Worm (Caenorhabditis elegans) whole organism, L2 larva: ENCODE data around the gene F47D12.6.

Experiments
- R02D3.7 ChIP-seq: fragments of 150-350 bp; optimal IDR thresholded peaks from 2 replicates; lab custom pipeline; 2014; ENCODE audit warnings: missing biosample characterization, missing genetic modification characterization
- aly-2 ChIP-seq: fragments of 150-350 bp; optimal IDR thresholded peaks from 2 replicates; lab custom pipeline; 2014; ENCODE audit warnings: missing biosample characterization, missing genetic modification characterization
- ama-1 ChIP-seq: fragments of 150-350 bp; optimal IDR thresholded peaks from 2 replicates; lab custom pipeline; 2018; ENCODE audit warnings: inconsistent platforms
- ceh-16 ChIP-seq: fragments of 150-350 bp; optimal IDR thresholded peaks from 2 replicates; lab custom pipeline; 2014; ENCODE audit warnings: missing biosample characterization, missing genetic modification characterization
- fos-1 ChIP-seq: fragments of 150-350 bp; optimal IDR thresholded peaks from 2 replicates; lab custom pipeline; 2014; ENCODE audit warnings: missing biosample characterization, missing genetic modification characterization
- mdl-1 ChIP-seq, 2 experiments: fragments of 150-350 bp in 1 of 2; sonication (generic microtip) in 1 of 2; optimal IDR thresholded peaks; 2 replicates each; lab custom pipeline; 2017; ENCODE audit warnings: missing biosample characterization in 2 of 2, missing genetic modification characterization in 2 of 2
- nhr-237 ChIP-seq: fragments of 150-350 bp; optimal IDR thresholded peaks from 2 replicates; lab custom pipeline; 2014; ENCODE audit warnings: missing biosample characterization, missing genetic modification characterization
- sma-3 ChIP-seq: sonication (generic microtip); optimal IDR thresholded peaks from 2 replicates; lab custom pipeline; 2016; ENCODE audit warnings: missing genetic modification reagents, missing genetic modification characterization, missing compliant biosample characterization
- unc-39 ChIP-seq: fragments of 150-350 bp; optimal IDR thresholded peaks from 2 replicates; lab custom pipeline; 2014; ENCODE audit warnings: missing biosample characterization, missing genetic modification characterization
- unc-55 ChIP-seq: fragments of 150-350 bp; sonication (generic microtip); optimal IDR thresholded peaks from 3 replicates; lab custom pipeline; 2014; ENCODE audit warnings: missing biosample characterization, missing genetic modification reagents, missing genetic modification characterization
- zag-1 ChIP-seq: fragments of 150-350 bp; optimal IDR thresholded peaks from 2 replicates; lab custom pipeline; 2014; ENCODE audit warnings: missing biosample characterization, missing genetic modification characterization
- ztf-4 ChIP-seq: fragments of 150-350 bp; optimal IDR thresholded peaks from 2 replicates; lab custom pipeline; 2014; ENCODE audit warnings: missing biosample characterization, missing genetic modification characterization

ce11 chrIII:6256675-6257074 is 30.4 kb downstream of the F47D12.6 start, which contains the start of gene srg-9:
- no peak for TF ChIP-seq zag-1 (tag; lab: Kevin White, UChicago)
- no peak for TF ChIP-seq ztf-4 (tag; lab: Kevin White, UChicago)
- TF ChIP-seq aly-2, result no peak
- TF ChIP-seq fos-1 (tag; lab: Kevin White, UChicago), result no peak
- TF ChIP-seq unc-55 (GFP tag; lab: Kevin White, UChicago), result no peak
- TF ChIP-seq sma-3 (GFP tag; lab: Kevin White, UChicago), result no peak
- no peak for TF ChIP-seq nhr-237 (tag; lab: Kevin White, UChicago)
- TF ChIP-seq unc-39 (tag; lab: Kevin White, UChicago), result no peak
- TF ChIP-seq ceh-16 (tag; lab: Kevin White, UChicago), result no peak
- TF ChIP-seq R02D3.7 (tag; lab: Kevin White, UChicago), result no peak
- TF ChIP-seq mdl-1 (tag; optimal IDR thresholded peaks at IDR 0.05; lab: Kevin White, UChicago), result no peak
- no peak for TF ChIP-seq ama-1 (lab: Kevin White, UChicago)
